Fruit fly (Drosophila melanogaster) Kc167 (cell line): ENCODE data around the gene CG31627.

Experiments
- Myc ChIP-seq: fragments of >200 bp; optimal IDR thresholded peaks from 2 replicates; lab custom pipeline; 2017; ENCODE audit warnings: missing external identifiers
- Sin3A ChIP-seq: fragments of >200 bp; optimal IDR thresholded peaks from 2 replicates; lab custom pipeline; 2018; ENCODE audit warnings: missing external identifiers
- h ChIP-seq: fragments of >200 bp; optimal IDR thresholded peaks from 3 replicates; lab custom pipeline; 2018; ENCODE audit warnings: missing external identifiers
- psq ChIP-seq: fragments of >200 bp; optimal IDR thresholded peaks from 2 replicates; lab custom pipeline; 2017; ENCODE audit warnings: missing external identifiers
- ttk ChIP-seq: sonication (Bioruptor generic); optimal IDR thresholded peaks from 2 replicates; lab custom pipeline; 2017; ENCODE audit warnings: missing external identifiers

DNA sequence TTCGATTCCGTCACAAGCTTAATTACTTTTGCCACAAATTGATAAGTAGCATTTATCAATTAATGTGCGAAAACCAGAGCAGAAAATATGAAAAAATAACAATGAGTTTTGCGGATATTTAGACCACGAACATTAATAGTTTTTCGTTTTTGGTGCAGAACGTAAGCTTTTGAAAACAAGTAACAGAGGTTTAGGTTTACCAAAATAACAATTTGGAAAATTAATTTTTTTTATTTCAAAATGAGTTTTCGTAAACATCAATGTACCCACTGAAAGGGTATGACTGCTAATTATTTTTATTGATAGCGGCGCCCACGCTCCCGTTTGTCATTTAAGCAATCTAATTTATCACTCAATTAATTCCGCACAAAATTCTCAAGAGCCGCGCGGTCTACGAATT is 22.3 kb downstream of the CG31627 start:
- TF ChIP-seq Sin3A (lab: Kevin White, UChicago) (no peak), h (no peak), Myc (lab: Kevin White, UChicago) (no peak), ttk (lab: Kevin White, UChicago) (no peak), psq (lab: Kevin White, UChicago) (no peak)
